Worm (Caenorhabditis elegans): ENCODE data around the gene pxf-1.

- no peak for TF ChIP-seq R02D3.7 (tag; optimal IDR thresholded peaks at IDR 0.05)
- no peak for TF ChIP-seq unc-39 (tag; optimal IDR thresholded peaks at IDR 0.05)
- TF ChIP-seq gmeb-1 (tag; optimal IDR thresholded peaks at IDR 0.05) = no peak
- no peak for TF ChIP-seq ztf-4 (tag; optimal IDR thresholded peaks at IDR 0.05)
- TF ChIP-seq elt-3 (tag; optimal IDR thresholded peaks at IDR 0.05) = no peak
Measured at ce11 chrIV:10144487-10144886, 29.7 kb downstream of the pxf-1 start.
